Fruit fly (Drosophila melanogaster) whole organism, pupa: ENCODE measurements around the gene bb8.

ENCODE experiments used
- CG14655 ChIP-seq: fragments of 200-800 bp; sonication (Bioruptor generic); optimal IDR thresholded peaks from 3 replicates; lab custom pipeline; 2017; ENCODE audit warnings: mild to moderate bottlenecking, missing biosample characterization, missing genetic modification reagents, missing genetic modification characterization
- D1 ChIP-seq: fragments of 200-800 bp; sonication (Bioruptor generic); optimal IDR thresholded peaks from 2 replicates; lab custom pipeline; 2018; ENCODE audit warnings: missing biosample characterization, mild to moderate bottlenecking, missing genetic modification characterization, moderate library complexity
- EcR ChIP-seq: fragments of 200-800 bp; sonication (Bioruptor generic); optimal IDR thresholded peaks from 3 replicates; lab custom pipeline; 2019; ENCODE audit warnings: missing biosample characterization, missing genetic modification characterization, mild to moderate bottlenecking, moderate library complexity, missing genetic modification reagents

- no peak for TF ChIP-seq CG14655 (GFP tag; lab: Kevin White, UChicago)
- TF ChIP-seq EcR = no peak
- no peak for TF ChIP-seq D1 (tag; lab: Kevin White, UChicago)
Measured at dm6 chr3R:23239934-23240632, 49.9 kb downstream of the bb8 start.
